Fruit fly (Drosophila melanogaster): Measurements from ENCODE around the gene vkg.
A peak's percentile ranks its signal among the peaks of the same experiment; 100 is the strongest.

dm6 chr2L:5004677-5005463, 23.1 kb downstream of the vkg start:
- TF ChIP-seq CrebA (GFP tag; optimal IDR thresholded peaks at IDR 0.05; ENCODE audit: borderline replicate concordance) (no peak), br (GFP tag; optimal IDR thresholded peaks at IDR 0.05) (peak; percentile 93), Dif (GFP tag; optimal IDR thresholded peaks at IDR 0.05; ENCODE audit: partially characterized antibody) (no peak), Myc (optimal IDR thresholded peaks at IDR 0.05) (no peak), Hr78 (GFP tag; optimal IDR thresholded peaks at IDR 0.05) (no peak), psq (GFP tag; optimal IDR thresholded peaks at IDR 0.05) (peak; percentile 83)

Data from whole organism, wandering third instar larva.